Fruit fly (Drosophila melanogaster) whole organism, embryonic: ENCODE measurements around the gene Try29F.

Experiments
- Adf1 ChIP-seq: fragments of 200-800 bp; sonication (Bioruptor generic); IDR thresholded peaks from 2 replicates; pipeline ENCODE4 v1.3.6; 2022; ENCODE audit warnings: missing biosample characterization, missing genetic modification characterization
- Blimp-1 ChIP-seq: fragments of 200-800 bp; sonication (Bioruptor generic); optimal IDR thresholded peaks from 3 replicates; lab custom pipeline; 2018; ENCODE audit warnings: missing biosample characterization, missing genetic modification characterization, mild to moderate bottlenecking, moderate library complexity, missing genetic modification reagents
- CG10267 ChIP-seq: fragments of 200-800 bp; sonication (Bioruptor generic); optimal IDR thresholded peaks from 2 replicates; lab custom pipeline; 2018; ENCODE audit warnings: missing biosample characterization, mild to moderate bottlenecking, missing genetic modification characterization, moderate library complexity
- CG10431 ChIP-seq: fragments of 200-800 bp; sonication (Bioruptor generic); optimal IDR thresholded peaks from 3 replicates; lab custom pipeline; 2018; ENCODE audit warnings: missing biosample characterization, mild to moderate bottlenecking, missing genetic modification characterization
- CG11398 ChIP-seq: fragments of 200-800 bp; sonication (Bioruptor generic); optimal IDR thresholded peaks from 2 replicates; lab custom pipeline; 2016; ENCODE audit warnings: missing biosample characterization, missing genetic modification characterization
- CG11456 ChIP-seq: fragments of 200-800 bp; sonication (Bioruptor generic); IDR thresholded peaks from 3 replicates; pipeline ENCODE4 v1.3.6; 2022; ENCODE audit warnings: missing biosample characterization, missing genetic modification characterization
- CG12219 ChIP-seq: fragments of 200-800 bp; sonication (Bioruptor generic); optimal IDR thresholded peaks from 3 replicates; lab custom pipeline; 2018; ENCODE audit warnings: missing biosample characterization, mild to moderate bottlenecking, missing genetic modification characterization
- CG13296 ChIP-seq: fragments of 200-800 bp; sonication (Bioruptor generic); optimal IDR thresholded peaks from 3 replicates; lab custom pipeline; 2018; ENCODE audit warnings: missing biosample characterization, mild to moderate bottlenecking, missing genetic modification characterization
- CG15479 ChIP-seq: fragments of 200-800 bp; sonication (Bioruptor generic); optimal IDR thresholded peaks from 3 replicates; lab custom pipeline; 2019; ENCODE audit warnings: missing biosample characterization, mild to moderate bottlenecking, missing genetic modification characterization, moderate library complexity
- CG2678 ChIP-seq: fragments of 200-800 bp; sonication (Bioruptor generic); optimal IDR thresholded peaks from 3 replicates; lab custom pipeline; 2019; ENCODE audit warnings: missing biosample characterization, mild to moderate bottlenecking, missing genetic modification characterization, moderate library complexity
- CG2712 ChIP-seq: fragments of 200-800 bp; optimal IDR thresholded peaks from 3 replicates; lab custom pipeline; 2019; ENCODE audit warnings: missing biosample characterization, mild to moderate bottlenecking, missing genetic modification characterization, moderate library complexity
- CG31388 ChIP-seq: fragments of 200-800 bp; sonication (Bioruptor generic); optimal IDR thresholded peaks from 2 replicates; lab custom pipeline; 2016; ENCODE audit warnings: missing biosample characterization, missing genetic modification characterization
- CG31441 ChIP-seq: fragments of 200-800 bp; sonication (Bioruptor generic); IDR thresholded peaks from 2 replicates; pipeline ENCODE4 v1.3.6; 2022; ENCODE audit warnings: missing biosample characterization, missing genetic modification characterization
- CG42726 ChIP-seq: fragments of 200-800 bp; sonication (Bioruptor generic); IDR thresholded peaks from 2 replicates; pipeline ENCODE4 v1.3.6; 2022; ENCODE audit warnings: missing biosample characterization, missing genetic modification characterization; ENCODE audit not compliant: partially characterized antibody
- CG6813 ChIP-seq: fragments of 200-800 bp; sonication (Bioruptor generic); optimal IDR thresholded peaks from 2 replicates; lab custom pipeline; 2017; ENCODE audit warnings: missing biosample characterization, missing genetic modification characterization, mild to moderate bottlenecking, moderate library complexity, missing genetic modification reagents
- CG7745 ChIP-seq: fragments of 200-800 bp; sonication (Bioruptor generic); optimal IDR thresholded peaks from 2 replicates; lab custom pipeline; 2018; ENCODE audit warnings: missing biosample characterization, mild to moderate bottlenecking, missing genetic modification characterization, moderate library complexity
- CG9817 ChIP-seq: fragments of 200-800 bp; sonication (Bioruptor generic); optimal IDR thresholded peaks from 2 replicates; lab custom pipeline; 2018; ENCODE audit warnings: missing biosample characterization, mild to moderate bottlenecking, missing genetic modification characterization, moderate library complexity
- D19B ChIP-seq: fragments of 200-800 bp; sonication (Bioruptor generic); optimal IDR thresholded peaks from 2 replicates; lab custom pipeline; 2017; ENCODE audit warnings: missing biosample characterization, mild to moderate bottlenecking, missing genetic modification characterization
- Drgx ChIP-seq: fragments of 200-800 bp; sonication (Bioruptor generic); IDR thresholded peaks from 2 replicates; pipeline ENCODE4 v1.3.6; 2022; ENCODE audit warnings: missing biosample characterization, missing genetic modification characterization
- Elba2 ChIP-seq: fragments of 200-800 bp; sonication (Bioruptor generic); optimal IDR thresholded peaks from 3 replicates; lab custom pipeline; 2016; ENCODE audit warnings: missing biosample characterization, missing genetic modification characterization
- Neu2 ChIP-seq: fragments of 200-800 bp; sonication (Bioruptor generic); optimal IDR thresholded peaks from 3 replicates; lab custom pipeline; 2016; ENCODE audit warnings: missing biosample characterization, missing genetic modification characterization, borderline replicate concordance
- NfI ChIP-seq: fragments of 200-800 bp; sonication (Bioruptor generic); optimal IDR thresholded peaks from 3 replicates; lab custom pipeline; 2018; ENCODE audit warnings: missing biosample characterization, mild to moderate bottlenecking, missing genetic modification characterization, moderate library complexity
- Pdp1 ChIP-seq, 2 experiments: fragments of 200-800 bp; sonication (Bioruptor generic); optimal IDR thresholded peaks; 3 replicates each; lab custom pipeline; 2016; ENCODE audit warnings: missing biosample characterization in 2 of 2, missing genetic modification characterization in 2 of 2, mild to moderate bottlenecking in 1 of 2, moderate library complexity in 1 of 2
- ac ChIP-seq: fragments of 200-800 bp; sonication (Bioruptor generic); optimal IDR thresholded peaks from 3 replicates; lab custom pipeline; 2017; ENCODE audit warnings: missing biosample characterization, mild to moderate bottlenecking, missing genetic modification characterization
- aop ChIP-seq: fragments of 200-800 bp; sonication (Bioruptor generic); IDR thresholded peaks from 2 replicates; pipeline ENCODE4 v1.3.6; 2022; ENCODE audit warnings: missing biosample characterization, missing genetic modification characterization
- bsh ChIP-seq, 2 experiments: fragments of 200-800 bp; sonication (Bioruptor generic); optimal IDR thresholded peaks; 2 replicates each; lab custom pipeline; 2017 to 2018; ENCODE audit warnings: mild to moderate bottlenecking in 2 of 2, missing biosample characterization in 2 of 2, missing genetic modification characterization in 2 of 2, moderate library complexity in 1 of 2
- chif ChIP-seq, 2 experiments: fragments of 200-800 bp; sonication (Bioruptor generic); optimal IDR thresholded peaks; 3 replicates each; lab custom pipeline; 2016; ENCODE audit warnings: missing biosample characterization in 2 of 2, missing genetic modification characterization in 2 of 2
- gem ChIP-seq: fragments of 200-800 bp; sonication (Bioruptor generic); optimal IDR thresholded peaks from 2 replicates; lab custom pipeline; 2019; ENCODE audit warnings: missing biosample characterization, mild to moderate bottlenecking, missing genetic modification characterization, moderate library complexity
- grau ChIP-seq: fragments of 200-800 bp; optimal IDR thresholded peaks from 3 replicates; lab custom pipeline; 2019; ENCODE audit warnings: missing biosample characterization, mild to moderate bottlenecking, missing genetic modification characterization, moderate library complexity
- hth ChIP-seq: fragments of >200 bp; optimal IDR thresholded peaks from 2 replicates; lab custom pipeline; 2017; ENCODE audit warnings: inconsistent platforms
- insv ChIP-seq, 2 experiments: fragments of 200-800 bp; sonication (Bioruptor generic); optimal IDR thresholded peaks; 3 replicates each; lab custom pipeline; 2016 to 2018; ENCODE audit warnings: missing biosample characterization in 2 of 2, missing genetic modification characterization in 2 of 2
- kay ChIP-seq: fragments of 200-800 bp; sonication (Bioruptor generic); optimal IDR thresholded peaks from 2 replicates; lab custom pipeline; 2016; ENCODE audit warnings: missing biosample characterization, missing genetic modification characterization
- lab ChIP-seq: fragments of 200-800 bp; sonication (Bioruptor generic); optimal IDR thresholded peaks from 3 replicates; lab custom pipeline; 2017; ENCODE audit warnings: missing biosample characterization, missing genetic modification characterization, mild to moderate bottlenecking, moderate library complexity, missing genetic modification reagents
- lbe ChIP-seq: fragments of 200-800 bp; sonication (Bioruptor generic); optimal IDR thresholded peaks from 2 replicates; lab custom pipeline; 2016; ENCODE audit warnings: missing biosample characterization, mild to moderate bottlenecking, missing genetic modification characterization
- mam ChIP-seq: fragments of 200-800 bp; sonication (Bioruptor generic); optimal IDR thresholded peaks from 3 replicates; lab custom pipeline; 2016; ENCODE audit warnings: missing biosample characterization, missing genetic modification characterization
- nerfin-1 ChIP-seq: fragments of 200-800 bp; sonication (Bioruptor generic); optimal IDR thresholded peaks from 3 replicates; lab custom pipeline; 2019; ENCODE audit warnings: missing biosample characterization, mild to moderate bottlenecking, missing genetic modification characterization, moderate library complexity
- nom ChIP-seq: fragments of 200-800 bp; sonication (Bioruptor generic); optimal IDR thresholded peaks from 2 replicates; lab custom pipeline; 2017; ENCODE audit warnings: missing biosample characterization, missing genetic modification characterization, mild to moderate bottlenecking, moderate library complexity, missing genetic modification reagents
- odd ChIP-seq: fragments of 200-800 bp; sonication (Bioruptor generic); optimal IDR thresholded peaks from 2 replicates; lab custom pipeline; 2017; ENCODE audit warnings: missing biosample characterization, mild to moderate bottlenecking, missing genetic modification characterization
- row ChIP-seq: fragments of 200-800 bp; sonication (Bioruptor generic); IDR thresholded peaks from 3 replicates; pipeline ENCODE4 v1.3.6; 2022; ENCODE audit warnings: missing biosample characterization, missing genetic modification characterization
- run ChIP-seq: fragments of 200-800 bp; sonication (Bioruptor generic); optimal IDR thresholded peaks from 3 replicates; lab custom pipeline; 2018; ENCODE audit warnings: missing biosample characterization, mild to moderate bottlenecking, missing genetic modification characterization
- sens ChIP-seq: fragments of 200-800 bp; sonication (Bioruptor generic); peaks from one replicate; lab custom pipeline; 2016; ENCODE audit warnings: missing biosample characterization, missing genetic modification characterization
- stwl ChIP-seq: fragments of 200-800 bp; sonication (Bioruptor generic); optimal IDR thresholded peaks from 3 replicates; lab custom pipeline; 2018; ENCODE audit warnings: missing biosample characterization, mild to moderate bottlenecking, missing genetic modification characterization, moderate library complexity
- tio ChIP-seq: fragments of 200-800 bp; sonication (Bioruptor generic); optimal IDR thresholded peaks from 2 replicates; lab custom pipeline; 2017; ENCODE audit warnings: missing biosample characterization, missing genetic modification characterization, inconsistent platforms
- z ChIP-seq: fragments of 200-800 bp; sonication (Bioruptor generic); IDR thresholded peaks from 3 replicates; pipeline ENCODE4 v1.3.6; 2022; ENCODE audit warnings: missing biosample characterization, missing genetic modification characterization

Try29F gene

DNA sequence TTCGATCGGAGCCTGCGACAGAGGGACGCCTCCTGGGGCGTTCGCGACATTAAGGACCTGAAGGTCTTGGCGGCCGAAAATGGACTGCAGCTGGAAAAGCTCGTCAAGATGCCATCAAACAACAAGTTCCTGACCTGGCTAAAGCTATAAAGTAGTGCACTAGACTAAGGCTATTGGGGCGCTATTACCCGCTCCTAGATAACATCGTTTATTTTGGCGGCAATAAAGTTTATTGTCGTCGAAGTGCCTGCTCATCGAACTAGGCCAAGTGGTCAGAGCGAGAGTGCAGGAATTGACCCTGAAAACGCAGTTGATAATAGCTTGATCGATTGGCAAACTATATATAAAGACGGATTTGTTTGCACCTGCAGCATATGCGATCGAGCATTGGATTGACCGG lies at the start of gene Try29F:
Try29F (plus strand) TSS at position 301 of the 400 bp plus-strand sequence.
- TF ChIP-seq CG31441 (GFP tag; lab: Robert Waterston, UW) = no peak
- 0 out of 3 replicates have a peak, but pooled peaks have one; percentile 1 for TF ChIP-seq CG11456 (GFP tag; lab: Robert Waterston, UW)
- TF ChIP-seq NfI (GFP tag; lab: Kevin White, UChicago) = no peak
- TF ChIP-seq, all 482 proteins: peak for 1

DNA sequence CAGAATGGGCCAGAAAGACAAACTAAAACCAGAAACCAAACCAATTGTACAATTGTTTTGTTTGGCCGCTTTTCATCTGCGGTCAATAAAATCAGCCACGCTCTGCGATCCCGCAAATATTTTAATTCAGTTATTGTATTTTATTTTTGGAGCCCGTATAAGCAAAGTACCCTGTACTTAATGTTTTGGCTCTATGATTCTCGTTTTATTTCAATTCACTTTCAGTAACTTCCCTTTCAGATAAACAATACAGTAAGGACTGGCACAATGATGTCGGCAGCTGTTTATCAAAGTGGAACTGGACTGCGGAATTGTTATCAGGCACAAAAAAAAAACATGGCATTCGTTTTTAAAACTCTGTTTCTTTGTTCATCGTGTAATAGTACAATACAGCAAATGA lies 49.7 kb upstream of the Try29F start:
- TF ChIP-seq CG15479 (peak; percentile 21), row (GFP tag; lab: Robert Waterston, UW) (0 out of 3 replicates have a peak, but pooled peaks have one; percentile 10), grau (tag; lab: Kevin White, UChicago) (peak; percentile 51), sens (peak; percentile 57), D19B (GFP tag; lab: Kevin White, UChicago) (peak; percentile 2), hth (lab: Kevin White, UChicago) (no peak)

DNA sequence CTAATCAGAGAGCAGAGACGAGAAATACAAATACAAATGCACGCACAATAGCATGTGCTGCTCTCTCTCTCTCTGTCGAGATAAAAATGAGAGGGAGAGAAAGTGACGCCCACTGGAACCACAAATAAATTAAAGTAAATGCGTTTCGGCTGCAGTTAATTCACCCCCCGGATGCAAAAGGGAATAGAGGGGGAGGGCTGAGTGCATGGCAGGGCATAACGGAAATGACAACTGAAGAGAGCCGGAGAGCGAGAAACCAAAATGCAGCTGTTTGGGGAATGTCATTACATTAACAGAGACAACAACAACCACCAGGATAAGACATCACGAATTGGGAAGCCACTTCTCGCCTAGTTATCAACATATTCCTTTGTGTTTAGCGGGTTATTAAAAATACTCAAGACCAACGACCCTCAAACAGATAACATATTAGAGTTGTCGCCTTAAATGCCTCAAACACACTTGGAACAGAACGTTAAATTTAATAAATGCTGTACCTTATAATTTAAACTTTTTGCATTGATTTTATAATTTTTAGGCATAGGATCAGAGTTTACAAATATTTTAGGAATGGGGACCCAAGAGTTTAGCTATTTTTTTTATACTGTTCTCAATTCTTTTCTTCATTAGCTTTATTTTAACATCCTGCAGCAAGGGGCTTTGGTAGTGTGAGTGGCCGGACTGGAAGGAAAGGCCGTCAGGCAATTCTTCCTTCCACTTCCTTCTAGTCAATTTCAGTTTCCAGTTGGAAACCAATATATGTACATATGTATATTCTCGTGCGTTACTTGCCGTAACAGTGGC lies 48.2 kb upstream of the Try29F start:
- no peak for TF ChIP-seq kay (GFP tag; lab: Kevin White, UChicago)
- no peak for TF ChIP-seq ac (GFP tag; lab: Kevin White, UChicago)
- peak in 1 of 2 experiments; percentile 12 for TF ChIP-seq chif (GFP tag; optimal IDR thresholded peaks at IDR 0.05; lab: Kevin White, UChicago)
- 0 out of 3 replicates have a peak, but pooled peaks have one; percentile 16 for TF ChIP-seq z (GFP tag; lab: Robert Waterston, UW)
- peak; percentile 36 for TF ChIP-seq run (tag; lab: Kevin White, UChicago)
- TF ChIP-seq gem (tag; lab: Kevin White, UChicago) = peak; percentile 43
- peak; percentile 48 for TF ChIP-seq Blimp-1 (GFP tag; lab: Kevin White, UChicago)
- no peak for TF ChIP-seq lab
- TF ChIP-seq insv (GFP tag; optimal IDR thresholded peaks at IDR 0.05; lab: Kevin White, UChicago) = peak in 1 of 2 experiments; percentile 47
- TF ChIP-seq Neu2 (GFP tag; lab: Kevin White, UChicago) = no peak
- TF ChIP-seq CG13296 (GFP tag; lab: Kevin White, UChicago) = no peak
- peak; percentile 21; the same call in 1 of the 2 replicates for TF ChIP-seq Drgx (GFP tag; lab: Robert Waterston, UW)
- TF ChIP-seq CG9817 (tag; lab: Kevin White, UChicago) = no peak
- peak; percentile 13 for TF ChIP-seq tio (GFP tag; lab: Kevin White, UChicago)
- TF ChIP-seq lbe (GFP tag; lab: Kevin White, UChicago) = peak; percentile 46
- TF ChIP-seq stwl (tag; lab: Kevin White, UChicago) = peak; percentile 11
- peak; percentile 29 for TF ChIP-seq nom (GFP tag; lab: Kevin White, UChicago)
- TF ChIP-seq Adf1 (GFP tag; lab: Robert Waterston, UW) = no peak
- TF ChIP-seq CG11398 = peak; percentile 14
- peak; percentile 63 for TF ChIP-seq CG7745
- peak in 1 of 2 experiments; percentile 41 for TF ChIP-seq Pdp1 (GFP tag; optimal IDR thresholded peaks at IDR 0.05; lab: Kevin White, UChicago)
- TF ChIP-seq odd (GFP tag; lab: Kevin White, UChicago) = peak; percentile 8
- TF ChIP-seq CG10431 (GFP tag; lab: Kevin White, UChicago) = peak; percentile 15
- no peak for TF ChIP-seq CG6813 (GFP tag; lab: Kevin White, UChicago)
- TF ChIP-seq nerfin-1 (tag; lab: Kevin White, UChicago) = peak; percentile 50
- peak; percentile 14 for TF ChIP-seq CG10267 (tag; lab: Kevin White, UChicago)
- peak; percentile 11 for TF ChIP-seq CG2712 (tag; lab: Kevin White, UChicago)
- 0 out of 3 replicates have a peak, but pooled peaks have one; percentile 6 for TF ChIP-seq row (GFP tag; lab: Robert Waterston, UW)
- TF ChIP-seq CG12219 (GFP tag; lab: Kevin White, UChicago) = no peak
- peak in 1 of 2 experiments; percentile 53 for TF ChIP-seq bsh (GFP tag; optimal IDR thresholded peaks at IDR 0.05; lab: Kevin White, UChicago)
- TF ChIP-seq Elba2 = peak; percentile 64
- TF ChIP-seq CG42726 = no peak
- TF ChIP-seq CG2678 = peak; percentile 16
- TF ChIP-seq CG31388 (GFP tag; lab: Kevin White, UChicago) = no peak
- TF ChIP-seq aop (GFP tag; lab: Robert Waterston, UW) = peak; percentile 81
- TF ChIP-seq mam = no peak
